Worm (Caenorhabditis elegans) whole organism, L4 larva: ENCODE measurements around the gene F23H12.5.

Source experiments
- F49E8.2 ChIP-seq: sonication (generic microtip); optimal IDR thresholded peaks from 2 replicates; lab custom pipeline; 2016; ENCODE audit warnings: missing compliant biosample characterization, mild to moderate bottlenecking, missing genetic modification characterization, borderline replicate concordance
- ama-1 ChIP-seq: fragments of 150-350 bp; optimal IDR thresholded peaks from 2 replicates; lab custom pipeline; 2014; ENCODE audit warnings: inconsistent platforms, mixed read lengths
- ceh-82 ChIP-seq: sonication (generic microtip); optimal IDR thresholded peaks from 2 replicates; lab custom pipeline; 2017; ENCODE audit warnings: missing biosample characterization, missing genetic modification characterization
- daf-19 ChIP-seq: fragments of 200-800 bp; sonication (Bioruptor generic); conservative IDR thresholded peaks from 2 replicates; pipeline ENCODE4 v1.3.6; 2022; ENCODE audit warnings: missing genetic modification characterization, missing compliant biosample characterization
- fkh-10 ChIP-seq: fragments of 150-350 bp; optimal IDR thresholded peaks from 2 replicates; lab custom pipeline; 2014; ENCODE audit warnings: missing biosample characterization, missing genetic modification reagents, missing genetic modification characterization
- hmg-1.1 ChIP-seq: fragments of 200-800 bp; sonication (Bioruptor generic); IDR thresholded peaks from 2 replicates; pipeline ENCODE4 v1.3.6; 2022; ENCODE audit warnings: missing genetic modification reagents, missing genetic modification characterization, missing compliant biosample characterization
- lin-13 ChIP-seq: fragments of 150-350 bp; optimal IDR thresholded peaks from 2 replicates; lab custom pipeline; 2014; ENCODE audit warnings: missing biosample characterization, missing genetic modification reagents, missing genetic modification characterization
- lin-15B ChIP-seq: fragments of 150-350 bp; sonication (generic microtip); optimal IDR thresholded peaks from 3 replicates; lab custom pipeline; 2014; ENCODE audit warnings: missing biosample characterization, missing genetic modification characterization
- nhr-28 ChIP-seq: fragments of 150-350 bp; optimal IDR thresholded peaks from 2 replicates; lab custom pipeline; 2014; ENCODE audit warnings: missing biosample characterization, missing genetic modification characterization
- nhr-41 ChIP-seq: fragments of 200-800 bp; sonication (Bioruptor generic); IDR thresholded peaks from 2 replicates; pipeline ENCODE4 v1.3.6; 2022; ENCODE audit warnings: missing genetic modification reagents, missing genetic modification characterization, missing compliant biosample characterization
- nhr-48 ChIP-seq: sonication (generic microtip); optimal IDR thresholded peaks from 2 replicates; lab custom pipeline; 2016; ENCODE audit warnings: mild to moderate bottlenecking, missing genetic modification characterization, missing compliant biosample characterization
- set-16 ChIP-seq: fragments of 200-800 bp; sonication (Bioruptor generic); IDR thresholded peaks from 2 replicates; pipeline ENCODE4 v1.3.6; 2022; ENCODE audit warnings: missing genetic modification reagents, missing genetic modification characterization, missing compliant biosample characterization
- skn-1 ChIP-seq: fragments of 150-350 bp; optimal IDR thresholded peaks from 2 replicates; lab custom pipeline; 2014; ENCODE audit warnings: missing biosample characterization, missing genetic modification characterization
- unc-62 ChIP-seq, 3 experiments: fragments of 150-350 bp in 1 of 3; sonication (generic microtip); optimal IDR thresholded peaks in 2 of 3; peaks in 1 of 3; 1 replicate in 1 of 3; 2 replicates in 2 of 3; lab custom pipeline; 2014 to 2017; ENCODE audit warnings: missing biosample characterization in 3 of 3, missing genetic modification characterization in 3 of 3, missing genetic modification reagents in 3 of 3, missing genotype in 1 of 3
- zip-11 ChIP-seq: fragments of 200-800 bp; sonication (Bioruptor generic); IDR thresholded peaks from 2 replicates; pipeline ENCODE4 v1.3.6; 2022; ENCODE audit warnings: missing genetic modification characterization, missing compliant biosample characterization
- ztf-7 ChIP-seq: fragments of 150-350 bp; optimal IDR thresholded peaks from 2 replicates; lab custom pipeline; 2014; ENCODE audit warnings: missing biosample characterization, missing genetic modification characterization

F23H12.5 gene

ce11 chrV:12410416-12411001 lies 52.1 kb downstream of the F23H12.5 start, which contains the start of gene hrg-2 (continued):
- TF ChIP-seq nhr-48 (peak; percentile 64), daf-19 (GFP tag; lab: Robert Waterston, UW) (no peak), ztf-7 (tag; lab: Kevin White, UChicago) (peak; percentile 93), F49E8.2 (tag; lab: Kevin White, UChicago) (no peak), zip-11 (GFP tag; lab: Robert Waterston, UW) (no peak)

- peak; percentile 13 for TF ChIP-seq nhr-28 (tag; lab: Kevin White, UChicago)
- no peak for TF ChIP-seq ama-1 (lab: Kevin White, UChicago)
- no peak for TF ChIP-seq nhr-41 (GFP tag; lab: Robert Waterston, UW)
- no peak for TF ChIP-seq ceh-82 (tag; lab: Kevin White, UChicago)
- TF ChIP-seq lin-13 (GFP tag; lab: Kevin White, UChicago): no peak
- TF ChIP-seq, all 104 proteins: peak for 1
Measured at ce11 chrV:12411909-12412308, 53.5 kb downstream of the F23H12.5 start, which contains the start of gene cdr-7. Gene cdr-7, minus strand, starts transcription at chrV:12412113.

ce11 chrV:12412321-12412720 lies 53.9 kb downstream of the F23H12.5 start:
- TF ChIP-seq set-16: no peak
- TF ChIP-seq hmg-1.1: no peak
- TF ChIP-seq skn-1 (tag; lab: Kevin White, UChicago): no peak
- TF ChIP-seq fkh-10 (GFP tag; lab: Kevin White, UChicago): no peak
- no peak for TF ChIP-seq ama-1 (lab: Kevin White, UChicago)
- TF ChIP-seq unc-62 (GFP tag; optimal IDR thresholded peaks at IDR 0.05 in 1 of 2; lab: Kevin White, UChicago): peak in 1 of 2 experiments; percentile 80
- no peak for TF ChIP-seq unc-62 (tag; optimal IDR thresholded peaks at IDR 0.05; lab: Kevin White, UChicago)
- no peak for TF ChIP-seq ztf-7 (tag; lab: Kevin White, UChicago)
- TF ChIP-seq lin-15B: no peak
